Fruit fly (Drosophila melanogaster): Measurements from ENCODE around the gene flip.

The flip gene

dm6 chr3R:4319507-4320138 lies 41.9 kb upstream of the flip start, which contains the start of gene CG9795 (continued):
- no peak for TF ChIP-seq CG11294 (GFP tag; IDR thresholded peaks at IDR 0.05)
- no peak for TF ChIP-seq vri (GFP tag; optimal IDR thresholded peaks at IDR 0.05)
- TF ChIP-seq CG4318 (GFP tag; optimal IDR thresholded peaks at IDR 0.05), result no peak
- TF ChIP-seq salr (GFP tag; optimal IDR thresholded peaks at IDR 0.05), result no peak
- no peak for TF ChIP-seq net (GFP tag; optimal IDR thresholded peaks at IDR 0.05)
- TF ChIP-seq Lpt (GFP tag; optimal IDR thresholded peaks at IDR 0.05), result no peak
- TF ChIP-seq CG11902 (GFP tag; optimal IDR thresholded peaks at IDR 0.05), result no peak
- 0 out of 3 replicates have a peak, but pooled peaks have one; percentile 37 for TF ChIP-seq eg (GFP tag; IDR thresholded peaks at IDR 0.05)
- peak; percentile 7 for TF ChIP-seq cyc (GFP tag; optimal IDR thresholded peaks at IDR 0.05)
- TF ChIP-seq CG34406 (GFP tag; optimal IDR thresholded peaks at IDR 0.05), result peak; percentile 26
- no peak for TF ChIP-seq Met (GFP tag; optimal IDR thresholded peaks at IDR 0.05)
- TF ChIP-seq svp (GFP tag), result no peak

- TF ChIP-seq CG34406 (GFP tag; optimal IDR thresholded peaks at IDR 0.05) (no peak), Lpt (GFP tag; optimal IDR thresholded peaks at IDR 0.05) (no peak), fd85E (GFP tag; optimal IDR thresholded peaks at IDR 0.05) (no peak), Smox (GFP tag; optimal IDR thresholded peaks at IDR 0.05) (no peak), Eip75B (GFP tag; optimal IDR thresholded peaks at IDR 0.05) (no peak), Sox102F (GFP tag; optimal IDR thresholded peaks at IDR 0.05) (no peak), Blimp-1 (GFP tag; optimal IDR thresholded peaks at IDR 0.05) (no peak), dsx (GFP tag; optimal IDR thresholded peaks at IDR 0.05; ENCODE audit: poor library complexity, severe bottlenecking) (no peak), CG7368 (GFP tag; optimal IDR thresholded peaks at IDR 0.05) (no peak), pdm3 (GFP tag; optimal IDR thresholded peaks at IDR 0.05) (no peak), Ets21C (GFP tag; optimal IDR thresholded peaks at IDR 0.05) (no peak)
These were observed 41.3 kb upstream of the flip start, which contains the start of gene Syt14 for dm6 chr3R:4318999-4319398. Syt14 (minus strand) TSS chr3R:4319069.

dm6 chr3R:4318589-4318988 lies 40.9 kb upstream of the flip start:
- TF ChIP-seq CG31627 (GFP tag; optimal IDR thresholded peaks at IDR 0.05), result no peak
- no peak for TF ChIP-seq vri (GFP tag; optimal IDR thresholded peaks at IDR 0.05)
- TF ChIP-seq esn (GFP tag; optimal IDR thresholded peaks at IDR 0.05), result no peak
- no peak for TF ChIP-seq CG9139 (GFP tag; optimal IDR thresholded peaks at IDR 0.05)
- no peak for TF ChIP-seq svp (GFP tag)
- TF ChIP-seq dsx (GFP tag; optimal IDR thresholded peaks at IDR 0.05; ENCODE audit: poor library complexity, severe bottlenecking), result no peak
- no peak for TF ChIP-seq CG7368 (GFP tag; optimal IDR thresholded peaks at IDR 0.05)
- TF ChIP-seq net (GFP tag; optimal IDR thresholded peaks at IDR 0.05), result no peak
- TF ChIP-seq Eip75B (GFP tag; optimal IDR thresholded peaks at IDR 0.05), result no peak
- TF ChIP-seq Gug (GFP tag; IDR thresholded peaks at IDR 0.05), result no peak
- no peak for TF ChIP-seq CG6163 (GFP tag; IDR thresholded peaks at IDR 0.05)
- TF ChIP-seq Sox102F (GFP tag; optimal IDR thresholded peaks at IDR 0.05), result no peak
- TF ChIP-seq CG6276 (GFP tag; optimal IDR thresholded peaks at IDR 0.05), result no peak
- no peak for TF ChIP-seq CG6854 (GFP tag; optimal IDR thresholded peaks at IDR 0.05)
- no peak for TF ChIP-seq salr (GFP tag; optimal IDR thresholded peaks at IDR 0.05)
- no peak for TF ChIP-seq CG6808 (GFP tag; optimal IDR thresholded peaks at IDR 0.05)

- TF ChIP-seq fkh (GFP tag; optimal IDR thresholded peaks at IDR 0.05) (peak; percentile 21), Sox15 (GFP tag; optimal IDR thresholded peaks at IDR 0.05) (no peak), CG6854 (GFP tag; optimal IDR thresholded peaks at IDR 0.05) (no peak), Hr38 (GFP tag; optimal IDR thresholded peaks at IDR 0.05) (no peak), CG7368 (GFP tag; optimal IDR thresholded peaks at IDR 0.05) (no peak), CG8119 (GFP tag; IDR thresholded peaks at IDR 0.05) (peak; percentile 50; the same call in 1 of the 3 replicates), Lpt (GFP tag; optimal IDR thresholded peaks at IDR 0.05) (no peak), spab (GFP tag; optimal IDR thresholded peaks at IDR 0.05) (no peak), acj6 (GFP tag; optimal IDR thresholded peaks at IDR 0.05) (peak; percentile 19), CG31627 (GFP tag; optimal IDR thresholded peaks at IDR 0.05) (peak; percentile 5), CG6808 (GFP tag; optimal IDR thresholded peaks at IDR 0.05) (no peak), CG10631 (GFP tag; optimal IDR thresholded peaks at IDR 0.05) (no peak), CG8319 (GFP tag; optimal IDR thresholded peaks at IDR 0.05) (no peak), CG6792 (GFP tag; optimal IDR thresholded peaks at IDR 0.05) (no peak), eg (GFP tag; IDR thresholded peaks at IDR 0.05) (no peak; the same call in 2 of the 3 replicates), CG6163 (GFP tag; IDR thresholded peaks at IDR 0.05) (no peak), CG11902 (GFP tag; optimal IDR thresholded peaks at IDR 0.05) (no peak), CG11762 (GFP tag; optimal IDR thresholded peaks at IDR 0.05; ENCODE audit: insufficient read depth) (no peak), Hr39 (GFP tag; optimal IDR thresholded peaks at IDR 0.05) (peak; percentile 5), dac (GFP tag; optimal IDR thresholded peaks at IDR 0.05) (no peak), Eip78C (GFP tag) (peak; percentile 74), esn (GFP tag; optimal IDR thresholded peaks at IDR 0.05) (peak; percentile 40), CG3032 (tag; optimal IDR thresholded peaks at IDR 0.05) (peak; percentile 61)
These were observed 33.5 kb upstream of the flip start, which contains the start of gene Suv3 for dm6 chr3R:4311067-4311723. Suv3 (plus strand) TSS chr3R:4311555.

Data from whole organism, prepupa.